Worm (Caenorhabditis elegans) whole organism, L4 larva: ENCODE measurements around the gene ksr-1.

Experiments
- ama-1 ChIP-seq: fragments of 150-350 bp; optimal IDR thresholded peaks from 2 replicates; lab custom pipeline; 2014; ENCODE audit warnings: inconsistent platforms, mixed read lengths
- mep-1 ChIP-seq: fragments of 150-350 bp; sonication (generic microtip); optimal IDR thresholded peaks from 3 replicates; lab custom pipeline; 2014; ENCODE audit warnings: missing biosample characterization, missing genetic modification characterization
- nhr-28 ChIP-seq: fragments of 150-350 bp; optimal IDR thresholded peaks from 2 replicates; lab custom pipeline; 2014; ENCODE audit warnings: missing biosample characterization, missing genetic modification characterization
- rbr-2 ChIP-seq: sonication (generic microtip); optimal IDR thresholded peaks from 2 replicates; lab custom pipeline; 2016; ENCODE audit warnings: missing genotype, missing genetic modification characterization, missing compliant biosample characterization
- skn-1 ChIP-seq: fragments of 150-350 bp; optimal IDR thresholded peaks from 2 replicates; lab custom pipeline; 2014; ENCODE audit warnings: missing biosample characterization, missing genetic modification characterization
- spr-3 ChIP-seq: fragments of 200-800 bp; sonication (Bioruptor generic); optimal IDR thresholded peaks from 2 replicates; lab custom pipeline; 2018; ENCODE audit warnings: mild to moderate bottlenecking, missing genetic modification characterization, missing compliant biosample characterization
- ztf-11 ChIP-seq: fragments of 150-350 bp; optimal IDR thresholded peaks from 2 replicates; lab custom pipeline; 2014; ENCODE audit warnings: missing biosample characterization, missing genetic modification characterization

DNA sequence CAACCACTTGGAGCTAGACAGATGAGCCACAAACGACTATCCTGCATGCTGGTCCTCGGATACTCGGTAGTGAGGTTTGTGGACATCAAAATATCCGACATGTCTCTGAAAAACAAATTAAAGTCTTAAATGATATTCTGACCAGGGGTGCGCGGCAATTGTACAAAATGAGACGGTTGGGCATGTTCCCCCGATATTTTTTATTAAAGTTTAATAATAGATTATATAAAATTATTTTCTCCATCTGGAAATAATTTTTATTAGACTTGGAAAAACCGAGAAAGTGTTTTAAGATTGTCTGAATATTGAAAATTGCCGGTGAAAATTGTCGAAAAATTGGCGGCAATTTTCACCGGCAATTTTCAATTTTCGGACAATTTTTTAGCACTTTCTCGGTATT, 52.8 kb downstream of the ksr-1 start, which contains the start of gene F55E10.4:
- no peak for TF ChIP-seq ama-1 (lab: Kevin White, UChicago)
- TF ChIP-seq spr-3 (GFP tag; lab: Kevin White, UChicago) = no peak
- no peak for TF ChIP-seq ztf-11 (tag; lab: Kevin White, UChicago)
- TF ChIP-seq mep-1 = no peak
- TF ChIP-seq rbr-2 (tag; lab: Kevin White, UChicago) = no peak
- TF ChIP-seq nhr-28 (tag; lab: Kevin White, UChicago) = no peak
- TF ChIP-seq skn-1 (tag; lab: Kevin White, UChicago) = no peak
